Worm (Caenorhabditis elegans) whole organism, L4 larva: Measurements from ENCODE around the gene phy-4.
A peak's percentile ranks its signal among the peaks of the same experiment; 100 is the strongest.

ENCODE experiments used
- F26F4.8 ChIP-seq: fragments of 200-800 bp; sonication (Bioruptor generic); conservative IDR thresholded peaks from 2 replicates; pipeline ENCODE4 v1.3.6; 2022; ENCODE audit warnings: missing genetic modification characterization, missing compliant biosample characterization
- F44E2.7 ChIP-seq: fragments of 200-800 bp; sonication (Bioruptor generic); IDR thresholded peaks from 2 replicates; pipeline ENCODE4 v2.1.2; 2022; ENCODE audit warnings: missing genetic modification characterization, missing compliant biosample characterization
- R02D3.7 ChIP-seq: fragments of 150-350 bp; sonication (generic microtip); optimal IDR thresholded peaks from 3 replicates; lab custom pipeline; 2014; ENCODE audit warnings: missing biosample characterization, missing genetic modification characterization
- Y75B8A.6 ChIP-seq: fragments of 200-800 bp; sonication (Bioruptor generic); IDR thresholded peaks from 2 replicates; pipeline ENCODE4 v1.3.6; 2022; ENCODE audit warnings: missing genetic modification reagents, missing genetic modification characterization, missing compliant biosample characterization
- ZK546.5 ChIP-seq, 2 experiments: sonication (generic microtip); optimal IDR thresholded peaks; 2 replicates each; lab custom pipeline; 2017; ENCODE audit warnings: missing biosample characterization in 2 of 2, missing genetic modification characterization in 2 of 2
- aha-1 ChIP-seq: fragments of 150-350 bp; peaks from one replicate; lab custom pipeline; 2014; ENCODE audit warnings: missing biosample characterization, missing genetic modification characterization
- ceh-44 ChIP-seq: fragments of 200-800 bp; sonication (Bioruptor generic); IDR thresholded peaks from 2 replicates; pipeline ENCODE4 v1.3.6; 2022; ENCODE audit warnings: missing genetic modification reagents, missing genetic modification characterization, missing compliant biosample characterization
- ces-1 ChIP-seq: fragments of 150-350 bp; sonication (generic microtip); optimal IDR thresholded peaks from 4 replicates; lab custom pipeline; 2014; ENCODE audit warnings: missing biosample characterization, missing genetic modification reagents, missing genetic modification characterization
- daf-16 ChIP-seq, 3 experiments: sonication (generic microtip); optimal IDR thresholded peaks; 2 replicates each; lab custom pipeline; 2016 to 2017; ENCODE audit warnings: missing genetic modification characterization in 3 of 3, missing genetic modification reagents in 3 of 3, mild to moderate bottlenecking in 2 of 3, missing compliant biosample characterization in 2 of 3, missing biosample characterization in 1 of 3, moderate library complexity in 1 of 3
- daf-19 ChIP-seq: fragments of 200-800 bp; sonication (Bioruptor generic); conservative IDR thresholded peaks from 2 replicates; pipeline ENCODE4 v1.3.6; 2022; ENCODE audit warnings: missing genetic modification characterization, missing compliant biosample characterization
- daf-8 ChIP-seq: fragments of 200-800 bp; sonication (Bioruptor generic); IDR thresholded peaks from 2 replicates; pipeline ENCODE4 v1.3.6; 2022; ENCODE audit warnings: missing genetic modification characterization, missing compliant biosample characterization
- hif-1 ChIP-seq, 2 experiments: sonication (generic microtip); optimal IDR thresholded peaks; 2 replicates each; lab custom pipeline; 2016 to 2017; ENCODE audit warnings: missing compliant biosample characterization in 2 of 2, missing genetic modification characterization in 2 of 2, missing genetic modification reagents in 2 of 2, missing genotype in 2 of 2, mild to moderate bottlenecking in 1 of 2
- hlh-11 ChIP-seq: fragments of 200-800 bp; sonication (Bioruptor generic); optimal IDR thresholded peaks from 2 replicates; lab custom pipeline; 2018; ENCODE audit warnings: mild to moderate bottlenecking, missing genetic modification characterization, missing compliant biosample characterization
- hlh-30 ChIP-seq: sonication (generic microtip); optimal IDR thresholded peaks from 2 replicates; lab custom pipeline; 2017; ENCODE audit warnings: antibody characterized with exemption, mild to moderate bottlenecking, missing genetic modification characterization, missing compliant biosample characterization; ENCODE audit not compliant: insufficient read depth
- hmg-1.1 ChIP-seq: fragments of 200-800 bp; sonication (Bioruptor generic); IDR thresholded peaks from 2 replicates; pipeline ENCODE4 v1.3.6; 2022; ENCODE audit warnings: missing genetic modification reagents, missing genetic modification characterization, missing compliant biosample characterization
- lin-29 ChIP-seq: fragments of 200-800 bp; sonication (Bioruptor generic); IDR thresholded peaks from 2 replicates; pipeline ENCODE4 v1.3.6; 2022; ENCODE audit warnings: missing genetic modification reagents, missing genetic modification characterization, missing compliant biosample characterization
- lin-39 ChIP-seq: fragments of 150-350 bp; optimal IDR thresholded peaks from 2 replicates; lab custom pipeline; 2014; ENCODE audit warnings: missing biosample characterization, missing genetic modification reagents, missing genetic modification characterization
- madf-5 ChIP-seq, 2 experiments: fragments of 200-800 bp; sonication (Bioruptor generic); IDR thresholded peaks; 2 replicates each; pipeline ENCODE4 v1.3.6; 2022; ENCODE audit warnings: missing compliant biosample characterization in 2 of 2, missing genetic modification characterization in 2 of 2
- madf-9 ChIP-seq: fragments of 200-800 bp; sonication (Bioruptor generic); conservative IDR thresholded peaks from 2 replicates; pipeline ENCODE4 v1.3.6; 2022; ENCODE audit warnings: missing genetic modification reagents, missing genetic modification characterization, missing compliant biosample characterization
- mep-1 ChIP-seq: fragments of 150-350 bp; sonication (generic microtip); optimal IDR thresholded peaks from 3 replicates; lab custom pipeline; 2014; ENCODE audit warnings: missing biosample characterization, missing genetic modification characterization
- mxl-2 ChIP-seq: fragments of 200-800 bp; sonication (Bioruptor generic); conservative IDR thresholded peaks from 2 replicates; pipeline ENCODE4 v1.3.6; 2022; ENCODE audit warnings: missing genetic modification reagents, missing genetic modification characterization, missing compliant biosample characterization
- nhr-11 ChIP-seq: fragments of 150-350 bp; optimal IDR thresholded peaks from 2 replicates; lab custom pipeline; 2014; ENCODE audit warnings: missing biosample characterization, missing genetic modification characterization
- nhr-111 ChIP-seq: fragments of 200-800 bp; sonication (Bioruptor generic); optimal IDR thresholded peaks from 2 replicates; lab custom pipeline; 2018; ENCODE audit warnings: mild to moderate bottlenecking, missing genetic modification characterization, missing compliant biosample characterization
- nhr-237 ChIP-seq: sonication (generic microtip); optimal IDR thresholded peaks from 2 replicates; lab custom pipeline; 2017; ENCODE audit warnings: missing biosample characterization, missing genetic modification characterization
- nhr-41 ChIP-seq: fragments of 200-800 bp; sonication (Bioruptor generic); IDR thresholded peaks from 2 replicates; pipeline ENCODE4 v1.3.6; 2022; ENCODE audit warnings: missing genetic modification reagents, missing genetic modification characterization, missing compliant biosample characterization
- nhr-42 ChIP-seq: fragments of 200-800 bp; sonication (Bioruptor generic); IDR thresholded peaks from 2 replicates; pipeline ENCODE4 v1.3.6; 2022; ENCODE audit warnings: missing genetic modification characterization, missing compliant biosample characterization
- sdz-12 ChIP-seq: fragments of 200-800 bp; sonication (Bioruptor generic); optimal IDR thresholded peaks from 2 replicates; lab custom pipeline; 2018; ENCODE audit warnings: mild to moderate bottlenecking, missing genetic modification characterization, missing compliant biosample characterization
- set-16 ChIP-seq: fragments of 200-800 bp; sonication (Bioruptor generic); IDR thresholded peaks from 2 replicates; pipeline ENCODE4 v1.3.6; 2022; ENCODE audit warnings: missing genetic modification reagents, missing genetic modification characterization, missing compliant biosample characterization
- snpc-1.2 ChIP-seq: fragments of 200-800 bp; sonication (Bioruptor generic); IDR thresholded peaks from 2 replicates; pipeline ENCODE4 v1.3.6; 2022; ENCODE audit warnings: missing genetic modification reagents, missing genetic modification characterization, missing compliant biosample characterization
- snpc-4 ChIP-seq: fragments of 150-350 bp; optimal IDR thresholded peaks from 2 replicates; lab custom pipeline; 2014; ENCODE audit warnings: missing biosample characterization, missing genetic modification characterization
- spr-3 ChIP-seq: fragments of 200-800 bp; sonication (Bioruptor generic); optimal IDR thresholded peaks from 2 replicates; lab custom pipeline; 2018; ENCODE audit warnings: mild to moderate bottlenecking, missing genetic modification characterization, missing compliant biosample characterization
- tra-1 ChIP-seq: fragments of 200-800 bp; sonication (Bioruptor generic); IDR thresholded peaks from 2 replicates; pipeline ENCODE4 v1.3.6; 2022; ENCODE audit warnings: missing genetic modification reagents, missing genetic modification characterization, missing compliant biosample characterization
- unc-130 ChIP-seq: sonication (generic microtip); optimal IDR thresholded peaks from 2 replicates; lab custom pipeline; 2016; ENCODE audit warnings: missing genetic modification reagents, missing genetic modification characterization, missing compliant biosample characterization
- zag-1 ChIP-seq: fragments of 150-350 bp; optimal IDR thresholded peaks from 2 replicates; lab custom pipeline; 2014; ENCODE audit warnings: missing biosample characterization, missing genetic modification characterization
- zfp-2 ChIP-seq: sonication (generic microtip); optimal IDR thresholded peaks from 2 replicates; lab custom pipeline; 2016; ENCODE audit warnings: mild to moderate bottlenecking, missing genetic modification characterization, missing compliant biosample characterization
- zip-11 ChIP-seq: fragments of 200-800 bp; sonication (Bioruptor generic); IDR thresholded peaks from 2 replicates; pipeline ENCODE4 v1.3.6; 2022; ENCODE audit warnings: missing genetic modification characterization, missing compliant biosample characterization
- ztf-11 ChIP-seq: fragments of 150-350 bp; optimal IDR thresholded peaks from 2 replicates; lab custom pipeline; 2014; ENCODE audit warnings: missing biosample characterization, missing genetic modification characterization
- ztf-7 ChIP-seq: fragments of 150-350 bp; optimal IDR thresholded peaks from 2 replicates; lab custom pipeline; 2014; ENCODE audit warnings: missing biosample characterization, missing genetic modification characterization

phy-4 gene

ce11 chrV:19549689-19550088 is 36.2 kb upstream of the phy-4 start, which contains the start of gene Y43F8B.20:
Y43F8B.20 (minus strand) TSS chrV:19549789.
- TF ChIP-seq ces-1 (GFP tag; lab: Kevin White, UChicago): no peak
- no peak for TF ChIP-seq hlh-11
- no peak for TF ChIP-seq F26F4.8 (GFP tag; lab: Robert Waterston, UW)
- no peak for TF ChIP-seq tra-1
- TF ChIP-seq lin-39 (tag; lab: Kevin White, UChicago): no peak
- TF ChIP-seq hmg-1.1 (GFP tag; lab: Robert Waterston, UW): no peak
- no peak for TF ChIP-seq nhr-42 (GFP tag; lab: Robert Waterston, UW)
- TF ChIP-seq daf-19 (GFP tag; lab: Robert Waterston, UW): no peak
- no peak for TF ChIP-seq hif-1 (tag; optimal IDR thresholded peaks at IDR 0.05; lab: Kevin White, UChicago)
- TF ChIP-seq set-16 (GFP tag; lab: Robert Waterston, UW): no peak
- TF ChIP-seq snpc-4 (tag; lab: Kevin White, UChicago): no peak
- no peak for TF ChIP-seq zip-11 (GFP tag; lab: Robert Waterston, UW)
- TF ChIP-seq spr-3: no peak

DNA sequence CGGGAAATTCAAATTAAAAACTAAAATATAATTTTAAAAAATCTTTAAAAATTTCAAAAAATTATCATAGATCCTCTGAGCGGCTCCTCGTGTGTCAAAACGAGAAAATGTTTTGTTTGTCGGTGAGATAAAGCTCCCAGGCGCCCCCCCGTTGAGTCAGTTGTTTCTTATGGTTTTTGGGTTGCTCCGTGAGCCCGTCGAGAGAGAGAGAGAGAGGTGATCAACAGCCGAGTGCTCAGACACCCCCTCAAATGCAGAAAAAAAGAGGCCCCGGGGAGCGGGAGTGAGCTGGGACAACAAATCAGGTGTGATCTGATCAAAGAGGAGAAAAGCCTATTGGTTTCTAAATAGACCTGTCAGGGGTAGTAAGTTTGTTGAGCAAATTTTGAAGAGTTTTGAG is 33.2 kb upstream of the phy-4 start:
- TF ChIP-seq daf-16 (GFP tag; optimal IDR thresholded peaks at IDR 0.05; lab: Kevin White, UChicago): peak in 1 of 2 experiments; percentile 51
- no peak for TF ChIP-seq daf-16 (tag; optimal IDR thresholded peaks at IDR 0.05; lab: Kevin White, UChicago)
- no peak for TF ChIP-seq zfp-2 (tag; lab: Kevin White, UChicago)
- TF ChIP-seq set-16 (GFP tag; lab: Robert Waterston, UW): peak; percentile 55
- TF ChIP-seq nhr-11 (tag; lab: Kevin White, UChicago): no peak
- TF ChIP-seq mxl-2: no peak
- peak; percentile 34 for TF ChIP-seq hlh-11

DNA sequence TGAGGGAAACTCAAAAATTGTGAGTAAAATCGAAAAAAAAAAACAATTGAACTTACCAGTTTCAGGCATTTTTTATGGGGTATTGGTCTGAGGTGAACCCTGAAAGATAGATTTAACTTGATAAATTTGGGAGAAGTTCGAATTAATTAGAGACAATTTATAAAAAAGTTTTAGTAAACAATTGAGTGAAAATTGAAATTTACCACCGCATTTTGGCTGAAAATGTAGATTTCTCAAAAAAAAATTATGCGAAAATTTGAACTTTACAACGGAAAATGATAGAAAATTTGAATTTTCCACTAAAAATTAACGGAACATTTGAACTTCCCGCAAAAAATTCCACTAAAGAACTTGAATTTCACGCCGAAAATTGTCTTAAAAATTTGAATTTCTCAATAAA is 32.6 kb upstream of the phy-4 start, which contains the start of gene Y43F8B.1:
TSS of gene Y43F8B.1 (minus strand) at position 101 of the 400 bp plus-strand sequence.
- TF ChIP-seq nhr-237 (tag; lab: Kevin White, UChicago) (no peak), ZK546.5 (tag; optimal IDR thresholded peaks at IDR 0.05; lab: Kevin White, UChicago) (no peak), madf-5 (GFP tag; IDR thresholded peaks at IDR 0.05; lab: Robert Waterston, UW) (no peak), snpc-1.2 (GFP tag; lab: Robert Waterston, UW) (no peak), sdz-12 (no peak), ztf-7 (tag; lab: Kevin White, UChicago) (no peak)
- TF ChIP-seq, all 104 proteins: peak for 0

DNA sequence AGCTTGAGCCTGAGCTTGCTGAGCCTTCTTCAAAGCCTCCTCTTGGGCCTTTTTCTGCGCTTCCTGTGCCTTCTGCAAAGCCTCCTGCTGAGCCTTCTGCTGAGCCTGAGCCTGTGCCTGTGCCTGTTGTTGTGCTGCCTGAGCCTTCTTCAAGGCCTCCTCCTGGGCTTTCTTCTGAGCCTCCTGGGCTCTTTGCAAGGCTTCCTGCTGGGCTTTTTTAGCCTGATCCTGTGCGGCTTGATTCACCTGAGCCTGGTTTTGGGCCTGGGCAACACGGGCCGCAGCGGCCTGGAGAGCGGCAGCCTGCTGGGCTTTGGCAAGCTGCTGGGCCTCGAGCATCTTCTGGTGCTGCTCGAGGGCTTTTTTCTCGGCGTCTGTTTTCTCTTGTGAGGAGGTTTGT is 31.6 kb upstream of the phy-4 start:
- TF ChIP-seq hif-1 (tag; optimal IDR thresholded peaks at IDR 0.05; lab: Kevin White, UChicago): no peak
- no peak for TF ChIP-seq hlh-11
- no peak for TF ChIP-seq ztf-11 (tag; lab: Kevin White, UChicago)
- 0 out of 2 replicates have a peak, but pooled peaks have one; percentile 43 for TF ChIP-seq F26F4.8 (GFP tag; lab: Robert Waterston, UW)
- TF ChIP-seq aha-1: no peak
- no peak for TF ChIP-seq zag-1 (tag; lab: Kevin White, UChicago)
- TF ChIP-seq R02D3.7 (tag; lab: Kevin White, UChicago): no peak
- TF ChIP-seq ceh-44 (GFP tag; lab: Robert Waterston, UW): no peak
- TF ChIP-seq daf-8 (GFP tag; lab: Robert Waterston, UW): no peak
- no peak for TF ChIP-seq unc-130 (GFP tag; lab: Kevin White, UChicago)
- no peak for TF ChIP-seq hlh-30 (tag; lab: Kevin White, UChicago)
- TF ChIP-seq set-16 (GFP tag; lab: Robert Waterston, UW): peak; percentile 94

DNA sequence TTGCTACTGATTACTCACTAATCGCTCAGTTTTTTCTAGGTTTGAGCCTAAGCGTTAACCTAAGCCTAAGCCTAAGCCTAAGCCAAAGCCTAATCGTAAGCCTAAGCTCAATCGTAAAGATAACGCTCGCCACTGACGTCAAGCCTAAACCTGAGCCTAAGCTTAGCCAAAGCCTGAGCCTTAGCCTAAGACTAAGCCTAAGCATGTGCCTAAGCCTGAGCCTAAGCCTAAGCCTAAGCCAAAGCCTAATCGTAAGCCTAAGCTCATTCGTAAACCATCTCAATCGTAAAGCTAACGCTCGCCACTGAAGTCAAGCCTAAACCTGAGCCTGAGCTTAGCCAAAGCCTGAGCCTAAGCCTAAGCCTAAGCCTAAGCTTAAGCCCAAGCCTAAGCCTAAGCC is 30.1 kb upstream of the phy-4 start:
- TF ChIP-seq mep-1 (tag; lab: Kevin White, UChicago): no peak
- no peak for TF ChIP-seq F44E2.7 (GFP tag; lab: Robert Waterston, UW)
- no peak for TF ChIP-seq nhr-111 (GFP tag; lab: Kevin White, UChicago)
- TF ChIP-seq Y75B8A.6 (GFP tag; lab: Robert Waterston, UW): no peak
- TF ChIP-seq madf-9: no peak
- no peak for TF ChIP-seq lin-29 (GFP tag; lab: Robert Waterston, UW)
- TF ChIP-seq nhr-41 (GFP tag; lab: Robert Waterston, UW): no peak
